Fruit fly (Drosophila melanogaster): ENCODE measurements around the gene Gba1b.

Gene Gba1b

dm6 chr3R:23679911-23680336, 24.7 kb upstream of the Gba1b start, which contains the start of gene eIF3d1 (continued):
- TF ChIP-seq Dip2 (GFP tag; IDR thresholded peaks at IDR 0.05) (no peak), Eip74EF (GFP tag; optimal IDR thresholded peaks at IDR 0.05) (no peak), trh (GFP tag; optimal IDR thresholded peaks at IDR 0.05) (no peak), Doc3 (GFP tag; IDR thresholded peaks at IDR 0.05; ENCODE audit: partially characterized antibody) (no peak), CG17186 (GFP tag; optimal IDR thresholded peaks at IDR 0.05) (peak; percentile 31), hbn (GFP tag; IDR thresholded peaks at IDR 0.05; ENCODE audit: partially characterized antibody) (no peak), chif (GFP tag; optimal IDR thresholded peaks at IDR 0.05) (peak; percentile 12 to 25), CG10274 (GFP tag; optimal IDR thresholded peaks at IDR 0.05) (no peak), ci (GFP tag; IDR thresholded peaks at IDR 0.05) (no peak), CG4820 (GFP tag; optimal IDR thresholded peaks at IDR 0.05) (no peak), fd96Cb (tag; optimal IDR thresholded peaks at IDR 0.05) (no peak), CG5180 (GFP tag; optimal IDR thresholded peaks at IDR 0.05) (no peak), CG31441 (GFP tag; IDR thresholded peaks at IDR 0.05) (no peak), CG14050 (GFP tag; IDR thresholded peaks at IDR 0.05) (no peak), CG10959 (GFP tag; IDR thresholded peaks at IDR 0.05) (no peak), so (GFP tag; IDR thresholded peaks at IDR 0.05) (no peak), pan (optimal IDR thresholded peaks at IDR 0.05) (no peak), pan (GFP tag; optimal IDR thresholded peaks at IDR 0.05 in 1 of 2, IDR thresholded peaks at IDR 0.05 in 1 of 2) (no peak), CG10209 (GFP tag; optimal IDR thresholded peaks at IDR 0.05) (no peak), Myb (GFP tag; optimal IDR thresholded peaks at IDR 0.05) (peak; percentile 50), onecut (GFP tag; IDR thresholded peaks at IDR 0.05) (no peak), CG12769 (tag; optimal IDR thresholded peaks at IDR 0.05) (no peak), Oaz (GFP tag; IDR thresholded peaks at IDR 0.05) (no peak), gcm (GFP tag; optimal IDR thresholded peaks at IDR 0.05) (no peak), bsh (GFP tag; optimal IDR thresholded peaks at IDR 0.05) (no peak), Oli (tag; optimal IDR thresholded peaks at IDR 0.05) (no peak), CG10979 (tag; optimal IDR thresholded peaks at IDR 0.05) (no peak), nom (GFP tag; optimal IDR thresholded peaks at IDR 0.05) (no peak), CG31365 (tag; optimal IDR thresholded peaks at IDR 0.05) (no peak), fru (optimal IDR thresholded peaks at IDR 0.05) (no peak), Ravus (GFP tag; IDR thresholded peaks at IDR 0.05) (no peak), Gug (GFP tag; IDR thresholded peaks at IDR 0.05) (no peak), CrebB (tag; optimal IDR thresholded peaks at IDR 0.05) (no peak), CG3847 (GFP tag; IDR thresholded peaks at IDR 0.05) (peak; percentile 88), slp2 (GFP tag; optimal IDR thresholded peaks at IDR 0.05) (no peak), NC2α (GFP tag; optimal IDR thresholded peaks at IDR 0.05) (no peak), CG6175 (GFP tag; IDR thresholded peaks at IDR 0.05) (no peak), CG12299 (tag; optimal IDR thresholded peaks at IDR 0.05) (no peak), Dek (tag; optimal IDR thresholded peaks at IDR 0.05) (no peak), HLH54F (GFP tag; optimal IDR thresholded peaks at IDR 0.05) (no peak), CG6765 (GFP tag; optimal IDR thresholded peaks at IDR 0.05) (no peak), sima (GFP tag; optimal IDR thresholded peaks at IDR 0.05) (no peak), CG31224 (GFP tag; IDR thresholded peaks at IDR 0.05) (no peak), ato (GFP tag; IDR thresholded peaks at IDR 0.05; ENCODE audit: partially characterized antibody) (no peak), Med (GFP tag) (peak; percentile 92), HmgZ (tag; optimal IDR thresholded peaks at IDR 0.05) (peak; percentile 44), tna (GFP tag; IDR thresholded peaks at IDR 0.05; ENCODE audit: partially characterized antibody) (no peak), cg (GFP tag; optimal IDR thresholded peaks at IDR 0.05) (no peak), CG18011 (GFP tag; optimal IDR thresholded peaks at IDR 0.05) (no peak), scrt (GFP tag; optimal IDR thresholded peaks at IDR 0.05) (no peak), CG3407 (GFP tag; optimal IDR thresholded peaks at IDR 0.05) (no peak), CG12942 (GFP tag; optimal IDR thresholded peaks at IDR 0.05) (peak; percentile 3)
